Worm (Caenorhabditis elegans): ENCODE measurements around the gene F25D1.3.

ce11 chrV:10578938-10579337, 50.4 kb downstream of the F25D1.3 start, which contains the start of the genes erh-1 and lpd-9:
- TF ChIP-seq ceh-36 (tag; optimal IDR thresholded peaks at IDR 0.05) (no peak), ama-1 (optimal IDR thresholded peaks at IDR 0.05) (no peak), flt-1 (GFP tag; IDR thresholded peaks at IDR 0.05) (no peak), pes-1 (GFP tag; IDR thresholded peaks at IDR 0.05) (no peak), ceh-13 (GFP tag; optimal IDR thresholded peaks at IDR 0.05) (no peak)
